Worm (Caenorhabditis elegans) whole organism, L2 larva: Measurements from ENCODE around the gene mrpl-4.

Experiments used
- C34F6.9 ChIP-seq: fragments of 150-350 bp; optimal IDR thresholded peaks from 2 replicates; lab custom pipeline; 2014; ENCODE audit warnings: missing biosample characterization, missing genetic modification characterization
- F13H6.1 ChIP-seq: sonication (generic microtip); optimal IDR thresholded peaks from 2 replicates; lab custom pipeline; 2016; ENCODE audit warnings: missing genetic modification characterization, missing compliant biosample characterization
- R02D3.7 ChIP-seq: fragments of 150-350 bp; optimal IDR thresholded peaks from 2 replicates; lab custom pipeline; 2014; ENCODE audit warnings: missing biosample characterization, missing genetic modification characterization
- ZK546.5 ChIP-seq: sonication (generic microtip); optimal IDR thresholded peaks from 2 replicates; lab custom pipeline; 2017; ENCODE audit warnings: missing biosample characterization, missing genetic modification characterization
- alr-1 ChIP-seq: fragments of 150-350 bp; optimal IDR thresholded peaks from 2 replicates; lab custom pipeline; 2014; ENCODE audit warnings: missing biosample characterization, missing genetic modification characterization
- aly-2 ChIP-seq: fragments of 150-350 bp; optimal IDR thresholded peaks from 2 replicates; lab custom pipeline; 2014; ENCODE audit warnings: missing biosample characterization, missing genetic modification characterization
- blmp-1 ChIP-seq: sonication (generic microtip); optimal IDR thresholded peaks from 2 replicates; lab custom pipeline; 2017; ENCODE audit warnings: missing genetic modification characterization, mild to moderate bottlenecking, missing compliant biosample characterization, antibody characterized with exemption, moderate library complexity; ENCODE audit not compliant: insufficient read depth
- crh-2 ChIP-seq: sonication (generic microtip); optimal IDR thresholded peaks from 2 replicates; lab custom pipeline; 2017; ENCODE audit warnings: missing biosample characterization, missing genetic modification characterization
- dmd-4 ChIP-seq: sonication (generic microtip); optimal IDR thresholded peaks from 2 replicates; lab custom pipeline; 2017; ENCODE audit warnings: missing biosample characterization, missing genetic modification characterization
- egl-27 ChIP-seq: sonication (generic microtip); optimal IDR thresholded peaks from 3 replicates; lab custom pipeline; 2017; ENCODE audit warnings: missing biosample characterization, missing genetic modification reagents, missing genetic modification characterization
- elt-1 ChIP-seq: fragments of 150-350 bp; optimal IDR thresholded peaks from 2 replicates; lab custom pipeline; 2014; ENCODE audit warnings: missing biosample characterization, missing genetic modification characterization
- fos-1 ChIP-seq: fragments of 150-350 bp; optimal IDR thresholded peaks from 2 replicates; lab custom pipeline; 2014; ENCODE audit warnings: missing biosample characterization, missing genetic modification characterization
- gmeb-1 ChIP-seq: fragments of 150-350 bp; optimal IDR thresholded peaks from 2 replicates; lab custom pipeline; 2014; ENCODE audit warnings: missing biosample characterization, missing genetic modification characterization
- lin-11 ChIP-seq: fragments of 150-350 bp; sonication (generic microtip); optimal IDR thresholded peaks from 2 replicates; lab custom pipeline; 2014; ENCODE audit warnings: missing biosample characterization, missing genetic modification characterization, inconsistent platforms, mixed read lengths
- lin-13 ChIP-seq: fragments of 150-350 bp; optimal IDR thresholded peaks from 2 replicates; lab custom pipeline; 2014; ENCODE audit warnings: missing biosample characterization, missing genetic modification reagents, missing genetic modification characterization
- lin-39 ChIP-seq: fragments of 150-350 bp; optimal IDR thresholded peaks from 2 replicates; lab custom pipeline; 2014; ENCODE audit warnings: missing biosample characterization, missing genetic modification reagents, missing genetic modification characterization
- lsy-2 ChIP-seq, 2 experiments: fragments of 150-350 bp in 1 of 2; sonication (generic microtip) in 1 of 2; optimal IDR thresholded peaks; 2 replicates each; lab custom pipeline; 2014 to 2017; ENCODE audit warnings: missing biosample characterization in 2 of 2, missing genetic modification characterization in 2 of 2
- mab-5 ChIP-seq: fragments of 150-350 bp; optimal IDR thresholded peaks from 2 replicates; lab custom pipeline; 2014; ENCODE audit warnings: missing biosample characterization, missing genetic modification characterization
- mdl-1 ChIP-seq, 2 experiments: fragments of 150-350 bp in 1 of 2; sonication (generic microtip) in 1 of 2; optimal IDR thresholded peaks; 2 replicates each; lab custom pipeline; 2017; ENCODE audit warnings: missing biosample characterization in 2 of 2, missing genetic modification characterization in 2 of 2
- nhr-10 ChIP-seq: sonication (generic microtip); optimal IDR thresholded peaks from 2 replicates; lab custom pipeline; 2017; ENCODE audit warnings: missing biosample characterization, missing genetic modification characterization
- nhr-11 ChIP-seq: fragments of 150-350 bp; optimal IDR thresholded peaks from 2 replicates; lab custom pipeline; 2014; ENCODE audit warnings: missing biosample characterization, missing genetic modification characterization
- nhr-12 ChIP-seq: fragments of 150-350 bp; optimal IDR thresholded peaks from 2 replicates; lab custom pipeline; 2014; ENCODE audit warnings: missing biosample characterization, missing genetic modification characterization
- nhr-129 ChIP-seq: fragments of 150-350 bp; optimal IDR thresholded peaks from 2 replicates; lab custom pipeline; 2014; ENCODE audit warnings: missing biosample characterization, missing genetic modification characterization
- nhr-21 ChIP-seq: fragments of 150-350 bp; optimal IDR thresholded peaks from 2 replicates; lab custom pipeline; 2014; ENCODE audit warnings: missing biosample characterization, missing genetic modification characterization
- nhr-23 ChIP-seq: fragments of 150-350 bp; optimal IDR thresholded peaks from 2 replicates; lab custom pipeline; 2014; ENCODE audit warnings: missing biosample characterization, missing genetic modification reagents, missing genetic modification characterization
- nhr-237 ChIP-seq: fragments of 150-350 bp; optimal IDR thresholded peaks from 2 replicates; lab custom pipeline; 2014; ENCODE audit warnings: missing biosample characterization, missing genetic modification characterization
- nhr-25 ChIP-seq: fragments of 150-350 bp; sonication (generic microtip); optimal IDR thresholded peaks from 3 replicates; lab custom pipeline; 2014; ENCODE audit warnings: missing biosample characterization, missing genetic modification characterization
- nhr-6 ChIP-seq: fragments of 150-350 bp; optimal IDR thresholded peaks from 2 replicates; lab custom pipeline; 2014; ENCODE audit warnings: missing biosample characterization, missing genetic modification characterization
- nhr-77 ChIP-seq: fragments of 150-350 bp; optimal IDR thresholded peaks from 2 replicates; lab custom pipeline; 2014; ENCODE audit warnings: missing biosample characterization, missing genetic modification characterization
- peb-1 ChIP-seq: fragments of 150-350 bp; optimal IDR thresholded peaks from 2 replicates; lab custom pipeline; 2014; ENCODE audit warnings: missing biosample characterization, missing genetic modification characterization
- sem-4 ChIP-seq: fragments of 150-350 bp; optimal IDR thresholded peaks from 2 replicates; lab custom pipeline; 2014; ENCODE audit warnings: missing biosample characterization, missing genetic modification reagents, missing genetic modification characterization
- skn-1 ChIP-seq: sonication (generic microtip); optimal IDR thresholded peaks from 2 replicates; lab custom pipeline; 2017; ENCODE audit warnings: missing biosample characterization, missing genetic modification characterization
- sma-3 ChIP-seq: sonication (generic microtip); optimal IDR thresholded peaks from 2 replicates; lab custom pipeline; 2016; ENCODE audit warnings: missing genetic modification reagents, missing genetic modification characterization, missing compliant biosample characterization
- sma-9 ChIP-seq, 2 experiments: fragments of 150-350 bp in 1 of 2; sonication (generic microtip) in 1 of 2; optimal IDR thresholded peaks; 2 replicates each; lab custom pipeline; 2014 to 2016; ENCODE audit warnings: missing genetic modification characterization in 2 of 2, mild to moderate bottlenecking in 1 of 2, missing biosample characterization in 1 of 2, missing compliant biosample characterization in 1 of 2, missing genetic modification reagents in 1 of 2, moderate library complexity in 1 of 2
- snpc-4 ChIP-seq: fragments of 150-350 bp; optimal IDR thresholded peaks from 2 replicates; lab custom pipeline; 2014; ENCODE audit warnings: missing biosample characterization, missing genetic modification characterization
- unc-55 ChIP-seq: fragments of 150-350 bp; sonication (generic microtip); optimal IDR thresholded peaks from 3 replicates; lab custom pipeline; 2014; ENCODE audit warnings: missing biosample characterization, missing genetic modification reagents, missing genetic modification characterization
- ztf-11 ChIP-seq: sonication (generic microtip); optimal IDR thresholded peaks from 2 replicates; lab custom pipeline; 2017; ENCODE audit warnings: missing biosample characterization, missing genetic modification characterization
- ztf-4 ChIP-seq: fragments of 150-350 bp; optimal IDR thresholded peaks from 2 replicates; lab custom pipeline; 2014; ENCODE audit warnings: missing biosample characterization, missing genetic modification characterization

The mrpl-4 gene

DNA sequence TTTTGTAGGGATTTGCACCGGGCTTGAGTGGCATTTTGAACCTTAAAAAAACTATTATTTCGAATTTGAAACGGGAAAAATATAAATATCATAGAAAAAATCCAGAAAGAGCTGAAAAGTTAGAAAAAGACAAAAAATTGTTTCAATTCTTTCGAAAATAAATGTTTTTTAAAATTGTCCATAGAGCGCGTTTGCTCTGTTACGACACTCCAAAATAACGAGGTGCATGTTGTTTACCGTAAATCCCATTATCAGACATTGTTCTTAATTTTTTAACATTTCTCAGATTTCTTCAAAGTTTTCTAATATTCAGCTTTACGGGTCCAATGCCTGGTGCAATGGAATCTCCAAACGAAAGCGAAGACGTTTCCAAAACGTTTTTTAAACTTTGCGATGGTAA, 5.0 kb upstream of the mrpl-4 start, which contains the start of the genes dnj-22 and natc-1:
TSS of gene dnj-22 (minus strand) at position 47 of the 400 bp plus-strand sequence.
TSS of gene natc-1 (plus strand) at position 286 of the 400 bp plus-strand sequence.
- TF ChIP-seq nhr-6 (tag; lab: Kevin White, UChicago) = peak; percentile 72
- TF ChIP-seq snpc-4 = peak; percentile 88
- TF ChIP-seq crh-2 (tag; lab: Kevin White, UChicago) = peak; percentile 92
- TF ChIP-seq nhr-129 = peak; percentile 85
- no peak for TF ChIP-seq elt-1
- TF ChIP-seq nhr-10 (tag; lab: Kevin White, UChicago) = peak; percentile 12
- TF ChIP-seq sma-3 (GFP tag; lab: Kevin White, UChicago) = peak; percentile 77
- no peak for TF ChIP-seq dmd-4 (tag; lab: Kevin White, UChicago)
- no peak for TF ChIP-seq nhr-77
- peak; percentile 98 for TF ChIP-seq C34F6.9 (tag; lab: Kevin White, UChicago)
- no peak for TF ChIP-seq nhr-11 (tag; lab: Kevin White, UChicago)
- no peak for TF ChIP-seq nhr-12
- TF ChIP-seq fos-1 (tag; lab: Kevin White, UChicago) = peak; percentile 47
- TF ChIP-seq sma-9 (GFP tag; optimal IDR thresholded peaks at IDR 0.05; lab: Kevin White, UChicago) = peak; percentile 91
- TF ChIP-seq sma-9 (tag; optimal IDR thresholded peaks at IDR 0.05; lab: Kevin White, UChicago) = no peak
- TF ChIP-seq nhr-237 (tag; lab: Kevin White, UChicago) = no peak
- TF ChIP-seq nhr-21 (tag; lab: Kevin White, UChicago) = peak; percentile 61
- no peak for TF ChIP-seq ztf-11 (tag; lab: Kevin White, UChicago)
- peak; percentile 86 for TF ChIP-seq gmeb-1 (tag; lab: Kevin White, UChicago)
- peak; percentile 63 for TF ChIP-seq skn-1 (tag; lab: Kevin White, UChicago)
- TF ChIP-seq mab-5 = peak; percentile 84
- TF ChIP-seq lin-39 (tag; lab: Kevin White, UChicago) = no peak
- peak; percentile 76 for TF ChIP-seq nhr-25 (tag; lab: Kevin White, UChicago)
- TF ChIP-seq R02D3.7 (tag; lab: Kevin White, UChicago) = peak; percentile 76
- peak; percentile 86 for TF ChIP-seq sem-4 (tag; lab: Kevin White, UChicago)
- peak; percentile 46 for TF ChIP-seq F13H6.1 (tag; lab: Kevin White, UChicago)
- TF ChIP-seq mdl-1 (tag; optimal IDR thresholded peaks at IDR 0.05; lab: Kevin White, UChicago) = peak in 1 of 2 experiments; percentile 34
- peak; percentile 96 for TF ChIP-seq unc-55
- peak; percentile 19 for TF ChIP-seq blmp-1 (tag; lab: Kevin White, UChicago)
- TF ChIP-seq lin-11 = no peak
- no peak for TF ChIP-seq egl-27 (tag; lab: Kevin White, UChicago)
- no peak for TF ChIP-seq alr-1 (tag; lab: Kevin White, UChicago)
- peak; percentile 50 to 90 for TF ChIP-seq lsy-2 (tag; optimal IDR thresholded peaks at IDR 0.05; lab: Kevin White, UChicago)
- TF ChIP-seq ztf-4 (tag; lab: Kevin White, UChicago) = peak; percentile 42
- peak; percentile 83 for TF ChIP-seq lin-13 (GFP tag; lab: Kevin White, UChicago)
- TF ChIP-seq aly-2 (tag; lab: Kevin White, UChicago) = no peak

DNA sequence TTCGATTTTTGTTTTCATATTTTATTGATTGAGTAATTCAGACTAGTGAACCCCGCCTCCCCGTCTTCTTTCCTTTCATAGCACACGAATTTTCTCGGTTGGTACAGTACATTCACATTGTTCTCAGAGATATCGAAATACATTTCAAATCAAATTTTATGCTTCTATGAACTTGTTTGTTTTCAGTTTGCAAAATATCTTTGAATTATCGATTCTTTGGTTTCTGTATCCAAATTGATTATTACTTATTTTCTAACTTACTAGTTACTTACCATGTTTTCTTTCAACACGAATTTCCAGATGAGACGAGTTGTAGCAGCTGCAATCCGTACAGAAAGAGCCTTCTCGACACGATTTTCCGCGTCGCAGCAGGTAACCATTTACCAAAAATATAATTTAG, 1.7 kb upstream of the mrpl-4 start, which contains the start of gene mrps-2:
TSS of gene mrps-2 (plus strand) at position 301 of the 400 bp plus-strand sequence.
- TF ChIP-seq ZK546.5 (no peak), nhr-6 (tag; lab: Kevin White, UChicago) (no peak)

DNA sequence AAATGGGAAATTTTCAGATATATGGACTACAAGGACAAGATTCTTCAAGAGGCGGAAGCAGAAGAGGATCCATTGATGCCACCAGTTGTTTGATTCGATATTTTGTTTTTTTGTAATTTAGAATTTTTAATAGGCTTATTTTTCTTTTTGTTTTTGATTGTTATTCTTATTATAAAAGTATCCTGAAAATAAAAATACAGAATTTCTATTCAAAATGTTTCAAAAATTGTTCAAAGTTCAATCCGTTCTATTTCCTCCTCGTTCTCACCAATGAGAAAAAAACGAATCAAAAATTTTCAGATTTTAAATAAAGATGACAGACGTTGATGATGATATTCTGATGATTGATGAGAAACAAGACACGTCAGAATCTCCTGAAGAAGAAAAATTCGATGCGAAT, 1.7 kb downstream of the mrpl-4 start, which contains the start of gene phf-30:
TSS of gene phf-30 (plus strand) at position 301 of the 400 bp plus-strand sequence.
- TF ChIP-seq nhr-23 (no peak), unc-55 (peak; percentile 1)
- TF ChIP-seq, all 48 proteins: peak for 1

DNA sequence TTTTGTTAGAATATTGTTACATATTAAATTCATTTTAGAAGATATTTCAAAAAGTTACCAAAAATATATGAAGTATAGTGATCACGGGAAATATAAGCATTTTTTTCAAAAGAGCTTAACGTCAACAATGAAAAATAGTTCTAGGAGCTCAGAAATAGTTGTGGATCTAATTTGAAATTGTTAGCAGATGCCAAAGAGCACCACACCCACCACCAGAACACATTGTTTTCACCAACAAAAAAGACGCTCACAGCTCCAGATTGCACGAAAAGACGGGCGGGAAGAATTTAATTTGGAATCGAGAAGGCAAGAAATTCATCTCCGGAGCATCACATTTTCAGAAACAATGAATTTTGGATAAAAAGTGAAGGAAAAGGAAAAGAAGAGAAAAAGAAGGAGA, 3.8 kb downstream of the mrpl-4 start, which contains the start of gene gplb-1:
TSS of gene gplb-1 (minus strand) at position 337 of the 400 bp plus-strand sequence.
- TF ChIP-seq nhr-237 (tag; lab: Kevin White, UChicago) (no peak), alr-1 (tag; lab: Kevin White, UChicago) (no peak), peb-1 (tag; lab: Kevin White, UChicago) (no peak), egl-27 (tag; lab: Kevin White, UChicago) (no peak), nhr-129 (no peak), lin-11 (no peak), nhr-6 (tag; lab: Kevin White, UChicago) (no peak), nhr-12 (no peak), mab-5 (no peak), unc-55 (no peak)
